Fruit fly (Drosophila melanogaster): ENCODE data around the gene CG14933.

The CG14933 gene

dm6 chr2L:11807697-11808226 is 34.9 kb upstream of the CG14933 start (continued):
- TF ChIP-seq Sin3A (optimal IDR thresholded peaks at IDR 0.05) (no peak), HLH54F (GFP tag; optimal IDR thresholded peaks at IDR 0.05) (peak; percentile 11), CG14441 (GFP tag; IDR thresholded peaks at IDR 0.05) (no peak), CG4854 (GFP tag; optimal IDR thresholded peaks at IDR 0.05) (no peak), CG8359 (GFP tag; optimal IDR thresholded peaks at IDR 0.05; ENCODE audit: borderline replicate concordance) (no peak), cwo (GFP tag; optimal IDR thresholded peaks at IDR 0.05) (no peak), CG11456 (GFP tag; IDR thresholded peaks at IDR 0.05) (no peak; the same call in 2 of the 3 replicates), br (optimal IDR thresholded peaks at IDR 0.05) (no peak), CG12659 (GFP tag; optimal IDR thresholded peaks at IDR 0.05) (no peak), CG10979 (tag; optimal IDR thresholded peaks at IDR 0.05) (no peak), dm (GFP tag; optimal IDR thresholded peaks at IDR 0.05) (peak; percentile 39), H2.0 (GFP tag; IDR thresholded peaks at IDR 0.05) (no peak), jumu (GFP tag; optimal IDR thresholded peaks at IDR 0.05) (no peak), dan (GFP tag; IDR thresholded peaks at IDR 0.05) (no peak), mam (GFP tag; optimal IDR thresholded peaks at IDR 0.05) (peak; percentile 18), D (optimal IDR thresholded peaks at IDR 0.05) (no peak), D (GFP tag; optimal IDR thresholded peaks at IDR 0.05) (no peak), Dip3 (GFP tag; optimal IDR thresholded peaks at IDR 0.05) (peak; percentile 19), CG5245 (GFP tag; optimal IDR thresholded peaks at IDR 0.05) (no peak), CG12391 (tag; optimal IDR thresholded peaks at IDR 0.05) (no peak), Hand (GFP tag; optimal IDR thresholded peaks at IDR 0.05) (peak; percentile 12), ro (GFP tag; IDR thresholded peaks at IDR 0.05) (no peak), CG15514 (GFP tag; optimal IDR thresholded peaks at IDR 0.05) (peak; percentile 27), CG2116 (GFP tag; optimal IDR thresholded peaks at IDR 0.05) (peak; percentile 33), zen (tag; optimal IDR thresholded peaks at IDR 0.05) (no peak), sna (GFP tag; IDR thresholded peaks at IDR 0.05; ENCODE audit: partially characterized antibody) (no peak), CG6791 (GFP tag; IDR thresholded peaks at IDR 0.05; ENCODE audit: partially characterized antibody) (peak; percentile 60; the same call in 1 of the 3 replicates), zfh2 (GFP tag; optimal IDR thresholded peaks at IDR 0.05) (no peak), BtbVII (GFP tag; optimal IDR thresholded peaks at IDR 0.05) (no peak), so (GFP tag; IDR thresholded peaks at IDR 0.05) (peak; percentile 65; the same call in 2 of the 3 replicates), CG6813 (GFP tag; optimal IDR thresholded peaks at IDR 0.05) (no peak), CG10431 (GFP tag; optimal IDR thresholded peaks at IDR 0.05) (no peak), CG18262 (tag; optimal IDR thresholded peaks at IDR 0.05) (no peak), Xbp1 (GFP tag; optimal IDR thresholded peaks at IDR 0.05) (no peak), dysf (GFP tag; IDR thresholded peaks at IDR 0.05) (no peak), Nf-YA (GFP tag; IDR thresholded peaks at IDR 0.05) (no peak), CG14710 (tag; optimal IDR thresholded peaks at IDR 0.05) (no peak), lbe (GFP tag; optimal IDR thresholded peaks at IDR 0.05) (no peak), gsb-n (tag; optimal IDR thresholded peaks at IDR 0.05) (peak; percentile 22), peb (GFP tag; IDR thresholded peaks at IDR 0.05) (no peak), CG16863 (GFP tag; optimal IDR thresholded peaks at IDR 0.05) (peak; percentile 46), NK7.1 (GFP tag; optimal IDR thresholded peaks at IDR 0.05) (no peak), Aef1 (GFP tag; IDR thresholded peaks at IDR 0.05) (no peak), ham (GFP tag; IDR thresholded peaks at IDR 0.05) (no peak), Camta (GFP tag; optimal IDR thresholded peaks at IDR 0.05) (no peak), Oli (tag; optimal IDR thresholded peaks at IDR 0.05) (no peak), Hr3 (GFP tag; optimal IDR thresholded peaks at IDR 0.05) (no peak), CG14667 (GFP tag; IDR thresholded peaks at IDR 0.05) (no peak), kni (GFP tag; optimal IDR thresholded peaks at IDR 0.05) (peak; percentile 88), CG7839 (tag; optimal IDR thresholded peaks at IDR 0.05) (no peak), sqz (GFP tag; optimal IDR thresholded peaks at IDR 0.05) (no peak), Hsf (GFP tag; optimal IDR thresholded peaks at IDR 0.05) (no peak)
